Worm (Caenorhabditis elegans): ENCODE results near the gene fbxa-134.

ce11 chrV:17352827-17353373 is at the start of gene fbxa-134, which contains the start of gene F47H4.2:
- TF ChIP-seq ztf-29 (GFP tag; IDR thresholded peaks at IDR 0.05) (no peak), T22C8.4 (GFP tag; IDR thresholded peaks at IDR 0.05) (no peak), flt-1 (GFP tag; IDR thresholded peaks at IDR 0.05) (no peak), cog-1 (tag; optimal IDR thresholded peaks at IDR 0.05) (no peak), ref-1 (GFP tag; conservative IDR thresholded peaks at IDR 0.05) (no peak), ztf-23 (GFP tag; IDR thresholded peaks at IDR 0.05) (no peak), med-1 (GFP tag; optimal IDR thresholded peaks at IDR 0.05; ENCODE audit: insufficient read depth) (no peak), klf-2 (GFP tag; conservative IDR thresholded peaks at IDR 0.05) (no peak)
